Worm (Caenorhabditis elegans) whole organism, L3 larva: ENCODE results near the gene fbxc-52.

ENCODE experiments used
- R02D3.7 ChIP-seq: fragments of 150-350 bp; optimal IDR thresholded peaks from 2 replicates; lab custom pipeline; 2014; ENCODE audit warnings: missing biosample characterization, missing genetic modification characterization
- ceh-82 ChIP-seq: fragments of 150-350 bp; optimal IDR thresholded peaks from 2 replicates; lab custom pipeline; 2014; ENCODE audit warnings: missing biosample characterization, missing genetic modification characterization
- egl-27 ChIP-seq: sonication (generic microtip); optimal IDR thresholded peaks from 4 replicates; lab custom pipeline; 2017; ENCODE audit warnings: missing biosample characterization, missing genetic modification reagents, missing genetic modification characterization
- fkh-10 ChIP-seq: sonication (generic microtip); optimal IDR thresholded peaks from 2 replicates; lab custom pipeline; 2017; ENCODE audit warnings: missing biosample characterization, missing genetic modification reagents, missing genetic modification characterization
- fos-1 ChIP-seq: fragments of 150-350 bp; optimal IDR thresholded peaks from 2 replicates; lab custom pipeline; 2014; ENCODE audit warnings: missing biosample characterization, missing genetic modification characterization
- nhr-11 ChIP-seq: fragments of 150-350 bp; optimal IDR thresholded peaks from 2 replicates; lab custom pipeline; 2014; ENCODE audit warnings: missing biosample characterization, missing genetic modification characterization
- nhr-12 ChIP-seq: fragments of 150-350 bp; optimal IDR thresholded peaks from 2 replicates; lab custom pipeline; 2014; ENCODE audit warnings: missing biosample characterization, missing genetic modification characterization
- nhr-28 ChIP-seq: fragments of 150-350 bp; optimal IDR thresholded peaks from 2 replicates; lab custom pipeline; 2014; ENCODE audit warnings: missing biosample characterization, missing genetic modification characterization
- skn-1 ChIP-seq: fragments of 150-350 bp; optimal IDR thresholded peaks from 2 replicates; lab custom pipeline; 2014; ENCODE audit warnings: missing biosample characterization, missing genetic modification characterization
- snpc-4 ChIP-seq: fragments of 150-350 bp; optimal IDR thresholded peaks from 2 replicates; lab custom pipeline; 2014; ENCODE audit warnings: missing biosample characterization, missing genetic modification characterization
- unc-39 ChIP-seq: sonication (generic microtip); optimal IDR thresholded peaks from 4 replicates; lab custom pipeline; 2017; ENCODE audit warnings: missing biosample characterization, missing genetic modification characterization

ce11 chrII:3714595-3714994, 2.5 kb upstream of the fbxc-52 start, which contains the start of gene srh-100:
- no peak for TF ChIP-seq nhr-11
- TF ChIP-seq ceh-82: no peak
- no peak for TF ChIP-seq nhr-12 (tag; lab: Kevin White, UChicago)
- no peak for TF ChIP-seq fos-1 (tag; lab: Kevin White, UChicago)
- TF ChIP-seq R02D3.7 (tag; lab: Kevin White, UChicago): no peak
- TF ChIP-seq skn-1 (tag; lab: Kevin White, UChicago): no peak
- TF ChIP-seq fkh-10 (GFP tag; lab: Kevin White, UChicago): no peak
- TF ChIP-seq nhr-28: no peak
- no peak for TF ChIP-seq snpc-4 (tag; lab: Kevin White, UChicago)
- TF ChIP-seq egl-27 (tag; lab: Kevin White, UChicago): no peak
- no peak for TF ChIP-seq unc-39
